Worm (Caenorhabditis elegans) whole organism, late embryonic: Measurements from ENCODE around the gene nspd-9.

Experiments
- C38D4.7 ChIP-seq: fragments of 200-800 bp; sonication (Bioruptor generic); optimal IDR thresholded peaks from 2 replicates; lab custom pipeline; 2018; ENCODE audit warnings: mild to moderate bottlenecking, missing genetic modification characterization, moderate library complexity, missing compliant biosample characterization
- F13H6.1 ChIP-seq: sonication (generic microtip); optimal IDR thresholded peaks from 2 replicates; lab custom pipeline; 2016; ENCODE audit warnings: missing genetic modification characterization, missing compliant biosample characterization
- K02D7.2 ChIP-seq: sonication (generic microtip); optimal IDR thresholded peaks from 2 replicates; lab custom pipeline; 2017; ENCODE audit warnings: mild to moderate bottlenecking, missing genetic modification characterization, missing compliant biosample characterization
- K09A11.1 ChIP-seq: sonication (generic microtip); optimal IDR thresholded peaks from 2 replicates; lab custom pipeline; 2017; ENCODE audit warnings: antibody characterized with exemption, mild to moderate bottlenecking, missing genetic modification characterization, missing compliant biosample characterization; ENCODE audit not compliant: insufficient read depth
- T23F11.4 ChIP-seq: fragments of 200-800 bp; sonication (Bioruptor generic); optimal IDR thresholded peaks from 2 replicates; lab custom pipeline; 2018; ENCODE audit warnings: mild to moderate bottlenecking, missing genetic modification characterization, missing compliant biosample characterization
- ceh-14 ChIP-seq: sonication (generic microtip); optimal IDR thresholded peaks from 2 replicates; lab custom pipeline; 2016; ENCODE audit warnings: missing genotype, missing genetic modification characterization, missing compliant biosample characterization
- ceh-18 ChIP-seq: sonication (generic microtip); optimal IDR thresholded peaks from 2 replicates; lab custom pipeline; 2016; ENCODE audit warnings: missing genetic modification characterization, missing compliant biosample characterization
- ceh-2 ChIP-seq: sonication (generic microtip); optimal IDR thresholded peaks from 2 replicates; lab custom pipeline; 2016; ENCODE audit warnings: missing genotype, missing genetic modification characterization, missing compliant biosample characterization
- ceh-22 ChIP-seq: sonication (generic microtip); optimal IDR thresholded peaks from 2 replicates; lab custom pipeline; 2017; ENCODE audit warnings: missing biosample characterization, missing genetic modification characterization
- ceh-30 ChIP-seq: fragments of 150-350 bp; optimal IDR thresholded peaks from 2 replicates; lab custom pipeline; 2014; ENCODE audit warnings: missing biosample characterization, missing genetic modification characterization
- ceh-31 ChIP-seq: sonication (generic microtip); optimal IDR thresholded peaks from 2 replicates; lab custom pipeline; 2016; ENCODE audit warnings: missing genetic modification characterization, missing compliant biosample characterization
- ceh-6 ChIP-seq: fragments of 200-800 bp; sonication (Bioruptor generic); optimal IDR thresholded peaks from 2 replicates; lab custom pipeline; 2018; ENCODE audit warnings: mild to moderate bottlenecking, missing genetic modification characterization, missing compliant biosample characterization
- ceh-9 ChIP-seq: sonication (generic microtip); optimal IDR thresholded peaks from 2 replicates; lab custom pipeline; 2016; ENCODE audit warnings: mild to moderate bottlenecking, missing genetic modification characterization, inconsistent platforms, missing compliant biosample characterization
- elt-2 ChIP-seq: sonication (generic microtip); optimal IDR thresholded peaks from 2 replicates; lab custom pipeline; 2016; ENCODE audit warnings: missing genetic modification reagents, missing genetic modification characterization, missing compliant biosample characterization
- elt-4 ChIP-seq: sonication (generic microtip); optimal IDR thresholded peaks from 2 replicates; lab custom pipeline; 2016; ENCODE audit warnings: missing genetic modification characterization, missing compliant biosample characterization
- ets-4 ChIP-seq: sonication (generic microtip); optimal IDR thresholded peaks from 2 replicates; lab custom pipeline; 2016; ENCODE audit warnings: missing genetic modification characterization, missing compliant biosample characterization
- eyg-1 ChIP-seq: sonication (generic microtip); optimal IDR thresholded peaks from 2 replicates; lab custom pipeline; 2016; ENCODE audit warnings: missing genotype, missing genetic modification characterization, missing compliant biosample characterization
- fax-1 ChIP-seq: sonication (generic microtip); optimal IDR thresholded peaks from 2 replicates; lab custom pipeline; 2016; ENCODE audit warnings: missing genotype, missing genetic modification characterization, missing compliant biosample characterization
- fkh-10 ChIP-seq: fragments of 150-350 bp; optimal IDR thresholded peaks from 2 replicates; lab custom pipeline; 2014; ENCODE audit warnings: missing biosample characterization, missing genetic modification reagents, missing genetic modification characterization
- fkh-6 ChIP-seq: sonication (generic microtip); optimal IDR thresholded peaks from 2 replicates; lab custom pipeline; 2016; ENCODE audit warnings: missing genetic modification characterization, missing compliant biosample characterization
- gmeb-2 ChIP-seq: sonication (generic microtip); optimal IDR thresholded peaks from 2 replicates; lab custom pipeline; 2016; ENCODE audit warnings: missing genetic modification characterization, inconsistent platforms, missing compliant biosample characterization
- hlh-13 ChIP-seq: fragments of 200-800 bp; sonication (Bioruptor generic); optimal IDR thresholded peaks from 2 replicates; lab custom pipeline; 2018; ENCODE audit warnings: mild to moderate bottlenecking, missing genetic modification characterization, missing compliant biosample characterization
- lim-6 ChIP-seq: sonication (generic microtip); optimal IDR thresholded peaks from 2 replicates; lab custom pipeline; 2016; ENCODE audit warnings: missing genetic modification characterization, missing compliant biosample characterization
- lin-11 ChIP-seq: fragments of 200-800 bp; sonication (Bioruptor generic); optimal IDR thresholded peaks from 2 replicates; lab custom pipeline; 2018; ENCODE audit warnings: mild to moderate bottlenecking, missing genetic modification characterization, missing compliant biosample characterization
- madf-2 ChIP-seq: sonication (generic microtip); optimal IDR thresholded peaks from 2 replicates; lab custom pipeline; 2017; ENCODE audit warnings: missing genetic modification characterization, missing compliant biosample characterization
- nhr-232 ChIP-seq: sonication (generic microtip); optimal IDR thresholded peaks from 2 replicates; lab custom pipeline; 2016; ENCODE audit warnings: missing genetic modification characterization, missing compliant biosample characterization
- odd-2 ChIP-seq: sonication (generic microtip); optimal IDR thresholded peaks from 2 replicates; lab custom pipeline; 2017; ENCODE audit warnings: antibody characterized with exemption, mild to moderate bottlenecking, missing genetic modification characterization, missing compliant biosample characterization
- pat-9 ChIP-seq: fragments of 200-800 bp; sonication (Bioruptor generic); optimal IDR thresholded peaks from 2 replicates; lab custom pipeline; 2018; ENCODE audit warnings: mild to moderate bottlenecking, missing genetic modification characterization, moderate library complexity, missing compliant biosample characterization
- pax-1 ChIP-seq: fragments of 150-350 bp; optimal IDR thresholded peaks from 2 replicates; lab custom pipeline; 2014; ENCODE audit warnings: missing biosample characterization, missing genetic modification characterization
- rnt-1 ChIP-seq: sonication (generic microtip); optimal IDR thresholded peaks from 2 replicates; lab custom pipeline; 2016; ENCODE audit warnings: missing genetic modification characterization, missing compliant biosample characterization
- sdc-2 ChIP-seq: sonication (generic microtip); optimal IDR thresholded peaks from 2 replicates; lab custom pipeline; 2016; ENCODE audit warnings: missing genotype, missing genetic modification characterization, missing compliant biosample characterization
- tbx-2 ChIP-seq: sonication (generic microtip); optimal IDR thresholded peaks from 2 replicates; lab custom pipeline; 2016; ENCODE audit warnings: missing genetic modification characterization, missing compliant biosample characterization
- tbx-7 ChIP-seq: sonication (generic microtip); optimal IDR thresholded peaks from 2 replicates; lab custom pipeline; 2016; ENCODE audit warnings: missing genotype, missing genetic modification characterization, missing compliant biosample characterization
- unc-42 ChIP-seq: sonication (generic microtip); optimal IDR thresholded peaks from 2 replicates; lab custom pipeline; 2016; ENCODE audit warnings: missing genotype, missing genetic modification characterization, missing compliant biosample characterization
- unc-55 ChIP-seq: sonication (generic microtip); optimal IDR thresholded peaks from 2 replicates; lab custom pipeline; 2017; ENCODE audit warnings: missing biosample characterization, missing genetic modification reagents, missing genetic modification characterization
- zip-5 ChIP-seq: sonication (generic microtip); optimal IDR thresholded peaks from 2 replicates; lab custom pipeline; 2016; ENCODE audit warnings: missing genetic modification characterization, missing compliant biosample characterization
- ztf-16 ChIP-seq: sonication (generic microtip); optimal IDR thresholded peaks from 2 replicates; lab custom pipeline; 2017; ENCODE audit warnings: missing genetic modification characterization, missing compliant biosample characterization

nspd-9 gene

DNA sequence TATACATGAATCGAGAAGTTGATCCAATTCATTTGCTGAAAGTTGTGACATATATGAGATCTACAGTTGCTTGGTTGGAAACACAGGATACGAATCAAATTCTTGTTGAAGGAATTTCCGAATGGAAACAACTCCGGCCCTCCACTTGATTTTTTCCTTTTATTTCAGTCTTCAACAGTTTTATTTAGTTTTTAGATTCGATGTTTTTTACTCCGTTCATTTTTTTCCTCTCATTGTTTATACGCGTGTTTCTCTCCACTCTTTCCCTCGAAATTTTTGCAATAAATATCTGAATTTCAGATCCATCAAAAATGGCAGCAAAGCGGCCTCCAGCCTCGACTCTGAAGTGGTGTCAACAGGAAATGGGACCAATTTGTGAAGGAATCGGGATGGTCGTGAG lies 33.0 kb upstream of the nspd-9 start, which contains the start of gene coq-8:
Gene coq-8 (plus strand): TSS at position 301 of the 400 bp plus-strand sequence.
- TF ChIP-seq K09A11.1 (tag; lab: Kevin White, UChicago) (no peak), elt-2 (no peak), lim-6 (no peak), madf-2 (tag; lab: Kevin White, UChicago) (no peak), lin-11 (tag; lab: Kevin White, UChicago) (no peak), pat-9 (tag; lab: Kevin White, UChicago) (no peak), rnt-1 (tag; lab: Kevin White, UChicago) (no peak), elt-4 (no peak), unc-42 (tag; lab: Kevin White, UChicago) (no peak), hlh-13 (GFP tag; lab: Kevin White, UChicago) (no peak), fkh-6 (tag; lab: Kevin White, UChicago) (no peak), T23F11.4 (GFP tag; lab: Kevin White, UChicago) (no peak), ztf-16 (no peak), F13H6.1 (tag; lab: Kevin White, UChicago) (no peak), gmeb-2 (tag; lab: Kevin White, UChicago) (no peak), odd-2 (tag; lab: Kevin White, UChicago) (no peak), ceh-6 (GFP tag; lab: Kevin White, UChicago) (no peak)
- TF ChIP-seq, all 69 proteins: peak for 0

DNA sequence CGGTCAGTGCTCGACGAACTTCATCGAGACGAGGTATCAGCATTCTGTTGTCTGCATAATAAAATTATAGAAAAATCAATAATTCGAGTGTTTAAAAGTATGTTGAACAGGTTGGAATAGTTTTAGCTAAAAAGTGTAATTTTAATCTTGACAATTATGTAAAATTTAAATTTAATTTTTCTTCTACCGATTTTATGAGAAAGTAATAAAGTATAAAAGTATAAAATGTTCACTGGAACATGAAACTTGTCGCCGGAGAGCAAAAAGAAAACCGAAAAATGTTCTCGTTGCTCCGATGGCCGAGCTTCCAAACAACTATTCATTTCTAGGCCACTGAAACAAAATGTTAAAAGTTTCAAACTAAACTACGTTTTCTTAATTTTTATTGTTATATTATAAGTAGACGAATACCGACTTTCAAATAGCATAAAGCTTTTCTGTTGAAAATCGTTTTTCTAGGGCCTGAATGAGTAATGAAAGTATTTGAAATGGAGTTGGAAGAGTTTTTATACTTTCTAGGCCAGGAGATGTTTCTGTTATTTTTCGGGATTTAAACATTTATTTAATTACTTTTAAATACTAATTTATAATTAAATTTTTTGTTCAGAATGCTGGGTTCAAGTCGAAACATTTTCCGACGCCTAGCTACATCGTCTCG lies 31.8 kb upstream of the nspd-9 start, which contains the start of the genes C35D10.10 and C35D10.5:
Gene C35D10.10 (minus strand): TSS at position 51 of the 658 bp plus-strand sequence.
Gene C35D10.5 (plus strand): TSS at position 608 of the 658 bp plus-strand sequence.
- TF ChIP-seq ceh-9 (tag; lab: Kevin White, UChicago) (no peak), ceh-14 (no peak), ceh-22 (tag; lab: Kevin White, UChicago) (no peak), ceh-6 (GFP tag; lab: Kevin White, UChicago) (no peak), K02D7.2 (tag; lab: Kevin White, UChicago) (no peak), sdc-2 (tag; lab: Kevin White, UChicago) (no peak), zip-5 (tag; lab: Kevin White, UChicago) (peak; percentile 31), ceh-30 (tag; lab: Kevin White, UChicago) (no peak), ceh-31 (tag; lab: Kevin White, UChicago) (peak; percentile 37), tbx-7 (tag; lab: Kevin White, UChicago) (peak; percentile 28), eyg-1 (tag; lab: Kevin White, UChicago) (no peak), ets-4 (tag; lab: Kevin White, UChicago) (peak; percentile 83), fax-1 (tag; lab: Kevin White, UChicago) (no peak), ceh-2 (tag; lab: Kevin White, UChicago) (peak; percentile 66), elt-2 (peak; percentile 13)
- TF ChIP-seq, all 69 proteins: peak for 6

DNA sequence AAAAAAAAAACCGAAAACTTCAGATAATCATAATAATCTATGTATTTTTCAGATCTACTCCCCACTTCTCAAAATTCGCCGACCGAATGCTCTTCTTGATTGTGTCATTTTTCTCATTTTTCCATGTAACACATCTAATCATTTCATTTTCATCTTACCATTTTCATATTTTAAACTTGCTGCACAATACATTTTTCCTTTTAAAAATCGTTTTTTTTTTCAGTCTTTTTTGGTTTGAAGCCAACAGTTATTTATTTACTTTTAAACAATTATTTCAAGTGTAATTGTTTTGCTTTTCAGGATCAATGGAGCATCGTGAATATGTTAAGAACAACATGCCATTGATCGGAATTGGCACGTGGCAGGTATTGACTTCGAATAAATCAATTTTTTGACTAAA lies 28.9 kb upstream of the nspd-9 start, which contains the start of gene C35D10.6:
Gene C35D10.6 (plus strand): TSS at position 301 of the 400 bp plus-strand sequence.
- TF ChIP-seq ceh-18 (tag; lab: Kevin White, UChicago) (no peak), nhr-232 (tag; lab: Kevin White, UChicago) (no peak), pax-1 (tag; lab: Kevin White, UChicago) (no peak), fkh-10 (GFP tag; lab: Kevin White, UChicago) (no peak), ceh-30 (tag; lab: Kevin White, UChicago) (no peak), eyg-1 (tag; lab: Kevin White, UChicago) (no peak), lin-11 (tag; lab: Kevin White, UChicago) (no peak), elt-4 (no peak), unc-55 (GFP tag; lab: Kevin White, UChicago) (no peak), hlh-13 (GFP tag; lab: Kevin White, UChicago) (no peak), tbx-2 (no peak), C38D4.7 (GFP tag; lab: Kevin White, UChicago) (no peak), ceh-9 (tag; lab: Kevin White, UChicago) (no peak)
- TF ChIP-seq, all 69 proteins: peak for 0
